Fruit fly (Drosophila melanogaster) whole organism, embryonic: ENCODE measurements around the gene kat80.
A peak's percentile ranks its signal among the peaks of the same experiment; 100 is the strongest.

Experiments used
- Atf6 ChIP-seq: fragments of 200-800 bp; sonication (Bioruptor generic); IDR thresholded peaks from 2 replicates; pipeline ENCODE4 v1.3.6; 2022; ENCODE audit warnings: missing biosample characterization, missing genetic modification characterization
- Bdp1 ChIP-seq: fragments of 200-800 bp; sonication (Bioruptor generic); optimal IDR thresholded peaks from 3 replicates; lab custom pipeline; 2016; ENCODE audit warnings: missing biosample characterization, missing genetic modification characterization
- CG11723 ChIP-seq: fragments of 200-800 bp; sonication (Bioruptor generic); optimal IDR thresholded peaks from 2 replicates; lab custom pipeline; 2017; ENCODE audit warnings: missing biosample characterization, mild to moderate bottlenecking, missing genetic modification characterization
- CG12104 ChIP-seq: fragments of 200-800 bp; sonication (Bioruptor generic); optimal IDR thresholded peaks from 3 replicates; lab custom pipeline; 2016; ENCODE audit warnings: missing biosample characterization, missing genetic modification characterization
- CG12236 ChIP-seq: fragments of 200-800 bp; sonication (Bioruptor generic); optimal IDR thresholded peaks from 2 replicates; lab custom pipeline; 2016; ENCODE audit warnings: missing biosample characterization, missing genetic modification characterization
- CG15011 ChIP-seq: fragments of 200-800 bp; sonication (Bioruptor generic); optimal IDR thresholded peaks from 3 replicates; lab custom pipeline; 2018; ENCODE audit warnings: missing biosample characterization, mild to moderate bottlenecking, missing genetic modification characterization
- CG1529 ChIP-seq: fragments of 200-800 bp; sonication (Bioruptor generic); optimal IDR thresholded peaks from 3 replicates; lab custom pipeline; 2018; ENCODE audit warnings: missing biosample characterization, missing genetic modification characterization
- CG15479 ChIP-seq: fragments of 200-800 bp; sonication (Bioruptor generic); optimal IDR thresholded peaks from 3 replicates; lab custom pipeline; 2019; ENCODE audit warnings: missing biosample characterization, mild to moderate bottlenecking, missing genetic modification characterization, moderate library complexity
- CG15514 ChIP-seq: fragments of 200-800 bp; sonication (Bioruptor generic); optimal IDR thresholded peaks from 3 replicates; lab custom pipeline; 2017; ENCODE audit warnings: missing biosample characterization, missing genetic modification characterization, mild to moderate bottlenecking, moderate library complexity, missing genetic modification reagents
- CG15601 ChIP-seq: fragments of 200-800 bp; sonication (Bioruptor generic); optimal IDR thresholded peaks from 3 replicates; lab custom pipeline; 2019; ENCODE audit warnings: missing biosample characterization, mild to moderate bottlenecking, missing genetic modification characterization, moderate library complexity
- CG16813 ChIP-seq: fragments of 200-800 bp; sonication (Bioruptor generic); IDR thresholded peaks from 3 replicates; pipeline ENCODE4 v1.3.6; 2022; ENCODE audit warnings: missing biosample characterization, missing genetic modification characterization; ENCODE audit not compliant: partially characterized antibody
- CG18619 ChIP-seq: fragments of 200-800 bp; sonication (Bioruptor generic); optimal IDR thresholded peaks from 3 replicates; lab custom pipeline; 2017; ENCODE audit warnings: missing biosample characterization, mild to moderate bottlenecking, missing genetic modification characterization
- CG18764 ChIP-seq: fragments of 200-800 bp; sonication (Bioruptor generic); optimal IDR thresholded peaks from 3 replicates; lab custom pipeline; 2016; ENCODE audit warnings: missing biosample characterization, missing genetic modification characterization
- CG30431 ChIP-seq: fragments of 200-800 bp; sonication (Bioruptor generic); optimal IDR thresholded peaks from 2 replicates; lab custom pipeline; 2017; ENCODE audit warnings: missing biosample characterization, missing genetic modification characterization
- CG34224 ChIP-seq: fragments of 200-800 bp; sonication (Bioruptor generic); IDR thresholded peaks from 3 replicates; pipeline ENCODE4 v1.3.6; 2022; ENCODE audit warnings: missing biosample characterization, missing genetic modification characterization; ENCODE audit not compliant: partially characterized antibody
- CG4424 ChIP-seq: fragments of 200-800 bp; sonication (Bioruptor generic); optimal IDR thresholded peaks from 3 replicates; lab custom pipeline; 2016; ENCODE audit warnings: missing biosample characterization, missing genetic modification characterization
- CG9215 ChIP-seq: fragments of 200-800 bp; sonication (Bioruptor generic); IDR thresholded peaks from 2 replicates; pipeline ENCODE4 v1.3.6; 2022; ENCODE audit warnings: missing biosample characterization, missing genetic modification characterization
- CG9876 ChIP-seq: fragments of 200-800 bp; sonication (Bioruptor generic); optimal IDR thresholded peaks from 2 replicates; lab custom pipeline; 2016; ENCODE audit warnings: missing biosample characterization, missing genetic modification characterization
- Chrac-16 ChIP-seq: fragments of 200-800 bp; sonication (Bioruptor generic); optimal IDR thresholded peaks from 3 replicates; lab custom pipeline; 2016; ENCODE audit warnings: missing biosample characterization, missing genetic modification characterization
- CoRest ChIP-seq: fragments of 200-800 bp; sonication (Bioruptor generic); optimal IDR thresholded peaks from 3 replicates; lab custom pipeline; 2018; ENCODE audit warnings: missing biosample characterization, mild to moderate bottlenecking, missing genetic modification characterization, moderate library complexity
- CrebB ChIP-seq: fragments of 200-800 bp; sonication (Bioruptor generic); optimal IDR thresholded peaks from 3 replicates; lab custom pipeline; 2018; ENCODE audit warnings: missing biosample characterization, mild to moderate bottlenecking, missing genetic modification characterization
- Doc2 ChIP-seq: fragments of 200-800 bp; sonication (Bioruptor generic); IDR thresholded peaks from 2 replicates; pipeline ENCODE4 v1.3.6; 2022; ENCODE audit warnings: missing biosample characterization, missing genetic modification characterization
- Ets97D ChIP-seq: fragments of 200-800 bp; sonication (Bioruptor generic); optimal IDR thresholded peaks from 3 replicates; lab custom pipeline; 2016; ENCODE audit warnings: missing biosample characterization, missing genetic modification characterization
- Gsc ChIP-seq: fragments of 200-800 bp; sonication (Bioruptor generic); IDR thresholded peaks from 2 replicates; pipeline ENCODE4 v1.3.6; 2022; ENCODE audit warnings: missing biosample characterization, missing genetic modification characterization
- Meics ChIP-seq: fragments of 200-800 bp; sonication (Bioruptor generic); optimal IDR thresholded peaks from 2 replicates; lab custom pipeline; 2017; ENCODE audit warnings: missing biosample characterization, mild to moderate bottlenecking, missing genetic modification characterization
- Myb ChIP-seq: fragments of 200-800 bp; sonication (Bioruptor generic); optimal IDR thresholded peaks from 2 replicates; lab custom pipeline; 2016; ENCODE audit warnings: missing biosample characterization, missing genetic modification characterization
- Pdp1 ChIP-seq, 2 experiments: fragments of 200-800 bp; sonication (Bioruptor generic); optimal IDR thresholded peaks; 3 replicates each; lab custom pipeline; 2016; ENCODE audit warnings: missing biosample characterization in 2 of 2, missing genetic modification characterization in 2 of 2, mild to moderate bottlenecking in 1 of 2, moderate library complexity in 1 of 2
- Sox102F ChIP-seq: fragments of 200-800 bp; sonication (Bioruptor generic); optimal IDR thresholded peaks from 2 replicates; lab custom pipeline; 2018; ENCODE audit warnings: missing biosample characterization, mild to moderate bottlenecking, missing genetic modification characterization, moderate library complexity
- Sry-β ChIP-seq: fragments of 200-800 bp; sonication (Bioruptor generic); optimal IDR thresholded peaks from 2 replicates; lab custom pipeline; 2018; ENCODE audit warnings: missing biosample characterization, mild to moderate bottlenecking, missing genetic modification characterization, moderate library complexity
- Sry-δ ChIP-seq: fragments of 200-800 bp; sonication (Bioruptor generic); optimal IDR thresholded peaks from 2 replicates; lab custom pipeline; 2016; ENCODE audit warnings: missing biosample characterization, missing genetic modification characterization
- Stat92E ChIP-seq, 3 experiments: fragments of >200 bp in 2 of 3; fragments of 200-800 bp in 1 of 3; sonication (Bioruptor generic) in 1 of 3; optimal IDR thresholded peaks; 2 replicates each; lab custom pipeline; 2017 to 2019; ENCODE audit warnings: missing biosample characterization in 3 of 3, missing genetic modification characterization in 3 of 3, mild to moderate bottlenecking in 1 of 3, moderate library complexity in 1 of 3
- Xrp1 ChIP-seq: fragments of 200-800 bp; sonication (Bioruptor generic); IDR thresholded peaks from 2 replicates; pipeline ENCODE4 v1.3.6; 2022; ENCODE audit warnings: missing biosample characterization, missing genetic modification characterization
- ase ChIP-seq: fragments of 200-800 bp; sonication (Bioruptor generic); IDR thresholded peaks from 3 replicates; pipeline ENCODE4 v1.3.6; 2022; ENCODE audit warnings: missing biosample characterization, missing genetic modification characterization
- bowl ChIP-seq: fragments of 200-800 bp; sonication (Bioruptor generic); IDR thresholded peaks from 2 replicates; pipeline ENCODE4 v1.3.6; 2022; ENCODE audit warnings: missing biosample characterization, missing genetic modification characterization
- cg ChIP-seq: fragments of 200-800 bp; sonication (Bioruptor generic); optimal IDR thresholded peaks from 3 replicates; lab custom pipeline; 2019; ENCODE audit warnings: missing biosample characterization, mild to moderate bottlenecking, missing genetic modification characterization, moderate library complexity
- crc ChIP-seq: fragments of 200-800 bp; sonication (Bioruptor generic); optimal IDR thresholded peaks from 2 replicates; lab custom pipeline; 2016; ENCODE audit warnings: missing biosample characterization, missing genetic modification characterization
- crp ChIP-seq, 2 experiments: fragments of 200-800 bp; sonication (Bioruptor generic); optimal IDR thresholded peaks; 2 replicates in 1 of 2; 3 replicates in 1 of 2; lab custom pipeline; 2017; ENCODE audit warnings: missing biosample characterization in 2 of 2, missing genetic modification characterization in 2 of 2, mild to moderate bottlenecking in 1 of 2, moderate library complexity in 1 of 2
- cwo ChIP-seq: fragments of 200-800 bp; sonication (Bioruptor generic); optimal IDR thresholded peaks from 3 replicates; lab custom pipeline; 2017; ENCODE audit warnings: missing biosample characterization, missing genetic modification characterization, mild to moderate bottlenecking, moderate library complexity, missing genetic modification reagents
- dan ChIP-seq: fragments of 200-800 bp; sonication (Bioruptor generic); IDR thresholded peaks from 2 replicates; pipeline ENCODE4 v1.3.6; 2022; ENCODE audit warnings: missing biosample characterization, missing genetic modification characterization
- danr ChIP-seq: fragments of 200-800 bp; sonication (Bioruptor generic); IDR thresholded peaks from 2 replicates; pipeline ENCODE4 v1.3.6; 2022; ENCODE audit warnings: missing biosample characterization, missing genetic modification characterization
- dati ChIP-seq: fragments of 200-800 bp; sonication (Bioruptor generic); IDR thresholded peaks from 2 replicates; pipeline ENCODE4 v1.3.6; 2022; ENCODE audit warnings: missing biosample characterization, missing genetic modification characterization
- disco-r ChIP-seq: fragments of 200-800 bp; sonication (Bioruptor generic); optimal IDR thresholded peaks from 2 replicates; lab custom pipeline; 2016; ENCODE audit warnings: missing biosample characterization, missing genetic modification characterization
- exex ChIP-seq: fragments of 200-800 bp; sonication (Bioruptor generic); optimal IDR thresholded peaks from 4 replicates; lab custom pipeline; 2018; ENCODE audit warnings: missing biosample characterization, mild to moderate bottlenecking, missing genetic modification characterization, moderate library complexity
- eyg ChIP-seq: fragments of 200-800 bp; sonication (Bioruptor generic); optimal IDR thresholded peaks from 3 replicates; lab custom pipeline; 2016; ENCODE audit warnings: missing biosample characterization, missing genetic modification characterization
- gro ChIP-seq: fragments of 200-800 bp; sonication (Bioruptor generic); optimal IDR thresholded peaks from 2 replicates; lab custom pipeline; 2016; ENCODE audit warnings: missing biosample characterization, missing genetic modification characterization
- seq ChIP-seq: fragments of 200-800 bp; sonication (Bioruptor generic); IDR thresholded peaks from 2 replicates; pipeline ENCODE4 v1.3.6; 2022; ENCODE audit warnings: missing biosample characterization, missing genetic modification characterization
- shn ChIP-seq: fragments of 200-800 bp; sonication (Bioruptor generic); optimal IDR thresholded peaks from 3 replicates; lab custom pipeline; 2016; ENCODE audit warnings: missing biosample characterization, missing genetic modification characterization
- stwl ChIP-seq: fragments of 200-800 bp; sonication (Bioruptor generic); optimal IDR thresholded peaks from 3 replicates; lab custom pipeline; 2018; ENCODE audit warnings: missing biosample characterization, mild to moderate bottlenecking, missing genetic modification characterization, moderate library complexity
- wdn ChIP-seq: fragments of 200-800 bp; sonication (Bioruptor generic); IDR thresholded peaks from 2 replicates; pipeline ENCODE4 v1.3.6; 2022; ENCODE audit warnings: missing biosample characterization, missing genetic modification characterization

kat80 gene

DNA sequence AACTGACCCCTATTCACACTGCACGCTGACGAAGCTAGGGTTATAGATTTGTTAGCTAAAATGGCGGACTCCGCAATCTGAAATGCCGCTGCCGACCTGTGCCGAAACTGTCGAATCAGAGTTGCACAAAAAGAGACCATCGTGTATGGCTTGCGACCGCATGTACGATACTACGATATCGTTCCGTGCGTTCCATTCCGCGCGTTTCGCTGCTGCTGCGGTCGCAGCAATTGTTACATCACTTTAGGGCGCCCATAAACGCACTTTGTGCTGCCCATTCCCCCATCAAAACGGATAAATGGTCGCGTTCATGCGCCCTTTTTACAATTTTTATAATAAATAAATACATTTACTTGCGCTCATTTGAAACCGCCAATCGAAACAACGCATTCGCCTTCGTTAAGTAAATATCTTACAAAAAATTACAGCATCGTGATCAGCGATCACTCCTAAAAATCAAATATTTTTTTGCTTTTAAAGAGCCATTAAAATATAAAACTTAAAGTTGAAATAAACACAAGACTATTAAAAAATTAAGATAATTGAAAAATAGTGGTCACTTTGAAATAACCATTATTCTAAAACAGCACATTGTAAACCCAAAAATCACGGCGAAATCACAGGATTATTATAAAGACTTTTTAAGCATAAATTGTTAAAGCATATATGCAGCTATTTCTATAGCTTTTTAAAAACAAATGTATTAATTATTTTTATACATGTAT lies 44.4 kb upstream of the kat80 start, which contains the start of gene Cyp1 (continued):
- TF ChIP-seq CoRest (tag; lab: Kevin White, UChicago) (peak; percentile 32), CG1529 (no peak), crp (GFP tag; optimal IDR thresholded peaks at IDR 0.05; lab: Kevin White, UChicago) (no peak), Pdp1 (GFP tag; optimal IDR thresholded peaks at IDR 0.05; lab: Kevin White, UChicago) (peak in 1 of 2 experiments; percentile 99), Bdp1 (GFP tag; lab: Kevin White, UChicago) (no peak), Myb (GFP tag; lab: Kevin White, UChicago) (peak; percentile 44), CG9215 (GFP tag; lab: Robert Waterston, UW) (peak; percentile 21; the same call in 1 of the 2 replicates), CG12104 (GFP tag; lab: Kevin White, UChicago) (no peak), danr (GFP tag; lab: Robert Waterston, UW) (no peak), CG4424 (peak; percentile 43), Sry-β (peak; percentile 13), Sry-δ (GFP tag; lab: Kevin White, UChicago) (peak; percentile 80), ase (GFP tag; lab: Robert Waterston, UW) (peak; percentile 37; the same call in 1 of the 3 replicates), CG34224 (GFP tag; lab: Robert Waterston, UW) (peak; percentile 74), CG15479 (GFP tag; lab: Kevin White, UChicago) (peak; percentile 74), CG15601 (tag; lab: Kevin White, UChicago) (no peak), CG9876 (GFP tag; lab: Kevin White, UChicago) (no peak), Chrac-16 (GFP tag; lab: Kevin White, UChicago) (no peak), cwo (GFP tag; lab: Kevin White, UChicago) (no peak), CG30431 (GFP tag; lab: Kevin White, UChicago) (no peak), cg (GFP tag; lab: Kevin White, UChicago) (no peak), Xrp1 (GFP tag; lab: Robert Waterston, UW) (peak; percentile 44; the same call in 1 of the 2 replicates), CG15514 (GFP tag; lab: Kevin White, UChicago) (peak; percentile 88), CG16813 (GFP tag; lab: Robert Waterston, UW) (peak; percentile 80), dati (GFP tag; lab: Robert Waterston, UW) (0 out of 2 replicates have a peak, but pooled peaks have one; percentile 17), CG18619 (GFP tag; lab: Kevin White, UChicago) (no peak), Gsc (GFP tag; lab: Robert Waterston, UW) (no peak), Meics (GFP tag; lab: Kevin White, UChicago) (peak; percentile 22), seq (GFP tag; lab: Robert Waterston, UW) (peak; percentile 63), bowl (GFP tag; lab: Robert Waterston, UW) (no peak), CrebB (no peak), CG12236 (GFP tag; lab: Kevin White, UChicago) (no peak), eyg (GFP tag; lab: Kevin White, UChicago) (no peak), dan (GFP tag; lab: Robert Waterston, UW) (no peak), Ets97D (peak; percentile 86), shn (GFP tag; lab: Kevin White, UChicago) (no peak), exex (tag; lab: Kevin White, UChicago) (no peak), Doc2 (GFP tag; lab: Robert Waterston, UW) (no peak), disco-r (GFP tag; lab: Kevin White, UChicago) (no peak), CG11723 (GFP tag; lab: Kevin White, UChicago) (peak; percentile 51), gro (GFP tag; lab: Kevin White, UChicago) (no peak), CG18764 (GFP tag; lab: Kevin White, UChicago) (peak; percentile 72), CG15011 (GFP tag; lab: Kevin White, UChicago) (no peak), crc (GFP tag; lab: Kevin White, UChicago) (no peak), wdn (GFP tag; lab: Robert Waterston, UW) (peak; percentile 42; the same call in 1 of the 2 replicates), stwl (tag; lab: Kevin White, UChicago) (peak; percentile 41), Atf6 (no peak), Stat92E (GFP tag; optimal IDR thresholded peaks at IDR 0.05; lab: Kevin White, UChicago) (no peak), Sox102F (GFP tag; lab: Kevin White, UChicago) (no peak)
